Worm (Caenorhabditis elegans): ENCODE data around the gene R09F10.1.
A peak's percentile ranks its signal among the peaks of the same experiment; 100 is the strongest.

DNA sequence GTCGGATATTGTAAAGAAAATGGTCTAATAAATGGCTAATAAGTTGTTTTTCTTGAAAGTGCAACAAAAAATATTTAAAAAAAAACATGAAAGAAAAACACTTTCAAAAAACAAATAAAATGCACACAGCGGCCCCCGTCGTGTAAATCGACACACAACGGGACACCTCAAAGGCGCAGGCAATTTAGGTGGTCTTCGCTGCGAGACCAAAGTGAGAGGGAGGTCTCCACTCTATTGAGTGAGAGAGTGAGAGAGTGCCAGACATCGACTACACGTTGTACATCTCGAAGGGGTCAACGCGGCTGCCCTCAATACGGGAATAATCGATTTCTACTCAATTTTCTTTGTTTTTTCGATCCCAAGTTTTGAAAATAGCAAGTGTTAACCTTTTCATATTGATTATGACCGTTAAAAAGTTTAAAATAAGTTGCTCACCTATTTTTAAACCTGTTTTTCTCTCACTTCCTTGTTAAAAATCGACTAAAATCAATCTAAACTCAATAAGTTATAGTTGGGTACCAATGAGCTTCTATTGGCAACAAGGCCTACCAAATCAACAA is 36.6 kb upstream of the R09F10.1 start, which contains the start of gene sec-16A.2:
- TF ChIP-seq aly-1 (tag; optimal IDR thresholded peaks at IDR 0.05) = no peak
- no peak for TF ChIP-seq hnd-1 (tag; optimal IDR thresholded peaks at IDR 0.05)
- TF ChIP-seq ama-1 (optimal IDR thresholded peaks at IDR 0.05) = no peak
- TF ChIP-seq tbx-11 (GFP tag; IDR thresholded peaks at IDR 0.05) = no peak
- TF ChIP-seq B0310.2 (tag; optimal IDR thresholded peaks at IDR 0.05) = no peak
- no peak for TF ChIP-seq scrt-1 (GFP tag; IDR thresholded peaks at IDR 0.05)
- no peak; the same call in 1 of the 2 replicates for TF ChIP-seq tbx-37 (GFP tag; conservative IDR thresholded peaks at IDR 0.05)
- TF ChIP-seq sea-1 (GFP tag; conservative IDR thresholded peaks at IDR 0.05) = no peak
- TF ChIP-seq ceh-36 (tag; optimal IDR thresholded peaks at IDR 0.05) = no peak
- TF ChIP-seq ceh-13 (GFP tag; optimal IDR thresholded peaks at IDR 0.05) = no peak
- TF ChIP-seq hmg-4 (GFP tag; optimal IDR thresholded peaks at IDR 0.05) = peak; percentile 67
- TF ChIP-seq flt-1 (GFP tag; IDR thresholded peaks at IDR 0.05) = 0 out of 2 replicates have a peak, but pooled peaks have one; percentile 2
- peak; percentile 0 for TF ChIP-seq F13C5.2 (tag; optimal IDR thresholded peaks at IDR 0.05)

All from whole organism, early embryonic.